Fruit fly (Drosophila melanogaster) whole organism, embryonic: Measurements from ENCODE around the gene CG6142.
A peak's percentile ranks its signal among the peaks of the same experiment; 100 is the strongest.

Experiments
- Abd-B ChIP-seq: fragments of 200-800 bp; sonication (Bioruptor generic); optimal IDR thresholded peaks from 2 replicates; lab custom pipeline; 2018; ENCODE audit warnings: missing biosample characterization, mild to moderate bottlenecking, missing genetic modification characterization, moderate library complexity
- CG10274 ChIP-seq: fragments of 200-800 bp; sonication (Bioruptor generic); optimal IDR thresholded peaks from 3 replicates; lab custom pipeline; 2017; ENCODE audit warnings: missing biosample characterization, mild to moderate bottlenecking, missing genetic modification characterization
- CG10543 ChIP-seq: fragments of 200-800 bp; sonication (Bioruptor generic); optimal IDR thresholded peaks from 3 replicates; lab custom pipeline; 2017; ENCODE audit warnings: missing biosample characterization, mild to moderate bottlenecking, missing genetic modification characterization, moderate library complexity
- CG12236 ChIP-seq: fragments of 200-800 bp; sonication (Bioruptor generic); optimal IDR thresholded peaks from 2 replicates; lab custom pipeline; 2016; ENCODE audit warnings: missing biosample characterization, missing genetic modification characterization
- CG14050 ChIP-seq: fragments of 200-800 bp; sonication (Bioruptor generic); IDR thresholded peaks from 3 replicates; pipeline ENCODE4 v1.3.6; 2022; ENCODE audit warnings: missing biosample characterization, missing genetic modification characterization
- CG14860 ChIP-seq: fragments of 200-800 bp; sonication (Bioruptor generic); IDR thresholded peaks from 3 replicates; pipeline ENCODE4 v1.3.6; 2022; ENCODE audit warnings: missing biosample characterization, missing genetic modification characterization; ENCODE audit not compliant: partially characterized antibody
- CG15073 ChIP-seq: fragments of 200-800 bp; sonication (Bioruptor generic); optimal IDR thresholded peaks from 2 replicates; lab custom pipeline; 2016; ENCODE audit warnings: missing biosample characterization, missing genetic modification characterization
- CG15269 ChIP-seq: fragments of 200-800 bp; sonication (Bioruptor generic); optimal IDR thresholded peaks from 2 replicates; lab custom pipeline; 2018; ENCODE audit warnings: missing biosample characterization, mild to moderate bottlenecking, missing genetic modification characterization, moderate library complexity
- CG17829 ChIP-seq: fragments of 200-800 bp; optimal IDR thresholded peaks from 2 replicates; lab custom pipeline; 2019; ENCODE audit warnings: missing biosample characterization, mild to moderate bottlenecking, missing genetic modification characterization, moderate library complexity
- CG30020 ChIP-seq: fragments of 200-800 bp; optimal IDR thresholded peaks from 2 replicates; lab custom pipeline; 2019; ENCODE audit warnings: missing biosample characterization, mild to moderate bottlenecking, missing genetic modification characterization, moderate library complexity
- CG3065 ChIP-seq: fragments of 200-800 bp; sonication (Bioruptor generic); optimal IDR thresholded peaks from 2 replicates; lab custom pipeline; 2016; ENCODE audit warnings: missing biosample characterization, missing genetic modification characterization
- CG31441 ChIP-seq: fragments of 200-800 bp; sonication (Bioruptor generic); IDR thresholded peaks from 2 replicates; pipeline ENCODE4 v1.3.6; 2022; ENCODE audit warnings: missing biosample characterization, missing genetic modification characterization
- CG3163 ChIP-seq: fragments of 200-800 bp; sonication (Bioruptor generic); optimal IDR thresholded peaks from 3 replicates; lab custom pipeline; 2016; ENCODE audit warnings: missing biosample characterization, missing genetic modification characterization
- CG42726 ChIP-seq: fragments of 200-800 bp; sonication (Bioruptor generic); IDR thresholded peaks from 2 replicates; pipeline ENCODE4 v1.3.6; 2022; ENCODE audit warnings: missing biosample characterization, missing genetic modification characterization; ENCODE audit not compliant: partially characterized antibody
- CG4730 ChIP-seq: fragments of 200-800 bp; sonication (Bioruptor generic); IDR thresholded peaks from 2 replicates; pipeline ENCODE4 v1.3.6; 2022; ENCODE audit warnings: missing biosample characterization, missing genetic modification characterization
- CG5180 ChIP-seq: fragments of 200-800 bp; sonication (Bioruptor generic); optimal IDR thresholded peaks from 3 replicates; lab custom pipeline; 2017; ENCODE audit warnings: missing biosample characterization, missing genetic modification characterization, mild to moderate bottlenecking, moderate library complexity, missing genetic modification reagents
- CG5245 ChIP-seq: fragments of 200-800 bp; sonication (Bioruptor generic); optimal IDR thresholded peaks from 3 replicates; lab custom pipeline; 2016; ENCODE audit warnings: missing biosample characterization, missing genetic modification characterization
- CG5953 ChIP-seq: fragments of 200-800 bp; sonication (Bioruptor generic); IDR thresholded peaks from 2 replicates; pipeline ENCODE4 v1.3.6; 2022; ENCODE audit warnings: missing biosample characterization, missing genetic modification characterization
- CG6654 ChIP-seq: fragments of 200-800 bp; sonication (Bioruptor generic); optimal IDR thresholded peaks from 2 replicates; lab custom pipeline; 2017; ENCODE audit warnings: missing biosample characterization, mild to moderate bottlenecking, missing genetic modification characterization
- CG9727 ChIP-seq: fragments of 200-800 bp; sonication (Bioruptor generic); optimal IDR thresholded peaks from 3 replicates; lab custom pipeline; 2017; ENCODE audit warnings: missing biosample characterization, mild to moderate bottlenecking, missing genetic modification characterization
- Dip3 ChIP-seq: fragments of 200-800 bp; sonication (Bioruptor generic); optimal IDR thresholded peaks from 3 replicates; lab custom pipeline; 2016; ENCODE audit warnings: missing biosample characterization, missing genetic modification characterization
- Drgx ChIP-seq: fragments of 200-800 bp; sonication (Bioruptor generic); IDR thresholded peaks from 2 replicates; pipeline ENCODE4 v1.3.6; 2022; ENCODE audit warnings: missing biosample characterization, missing genetic modification characterization
- ERR ChIP-seq: fragments of 200-800 bp; sonication (Bioruptor generic); optimal IDR thresholded peaks from 2 replicates; lab custom pipeline; 2016; ENCODE audit warnings: missing biosample characterization, missing genetic modification characterization
- Elba2 ChIP-seq: fragments of 200-800 bp; sonication (Bioruptor generic); optimal IDR thresholded peaks from 3 replicates; lab custom pipeline; 2016; ENCODE audit warnings: missing biosample characterization, missing genetic modification characterization
- Ets65A ChIP-seq: fragments of 200-800 bp; sonication (Bioruptor generic); peaks from one replicate; lab custom pipeline; 2016; ENCODE audit warnings: missing biosample characterization, missing genetic modification characterization
- HLH54F ChIP-seq: fragments of 200-800 bp; sonication (Bioruptor generic); optimal IDR thresholded peaks from 3 replicates; lab custom pipeline; 2016; ENCODE audit warnings: missing biosample characterization, missing genetic modification characterization
- Hmr ChIP-seq: fragments of 200-800 bp; sonication (Bioruptor generic); optimal IDR thresholded peaks from 3 replicates; lab custom pipeline; 2017; ENCODE audit warnings: mild to moderate bottlenecking, missing biosample characterization, missing genetic modification reagents, missing genetic modification characterization
- MTF-1 ChIP-seq: fragments of 200-800 bp; sonication (Bioruptor generic); optimal IDR thresholded peaks from 2 replicates; lab custom pipeline; 2018; ENCODE audit warnings: missing biosample characterization, mild to moderate bottlenecking, missing genetic modification characterization, borderline replicate concordance
- Meics ChIP-seq: fragments of 200-800 bp; sonication (Bioruptor generic); optimal IDR thresholded peaks from 2 replicates; lab custom pipeline; 2017; ENCODE audit warnings: missing biosample characterization, mild to moderate bottlenecking, missing genetic modification characterization
- Mes4 ChIP-seq: fragments of 200-800 bp; sonication (Bioruptor generic); optimal IDR thresholded peaks from 2 replicates; lab custom pipeline; 2016; ENCODE audit warnings: missing biosample characterization, missing genetic modification characterization
- Sox102F ChIP-seq: fragments of 200-800 bp; sonication (Bioruptor generic); optimal IDR thresholded peaks from 2 replicates; lab custom pipeline; 2018; ENCODE audit warnings: missing biosample characterization, mild to moderate bottlenecking, missing genetic modification characterization, moderate library complexity
- Stat92E ChIP-seq, 3 experiments: fragments of >200 bp in 2 of 3; fragments of 200-800 bp in 1 of 3; sonication (Bioruptor generic) in 1 of 3; optimal IDR thresholded peaks; 2 replicates each; lab custom pipeline; 2017 to 2019; ENCODE audit warnings: missing biosample characterization in 3 of 3, missing genetic modification characterization in 3 of 3, mild to moderate bottlenecking in 1 of 3, moderate library complexity in 1 of 3
- YL-1 ChIP-seq: fragments of 200-800 bp; sonication (Bioruptor generic); optimal IDR thresholded peaks from 3 replicates; lab custom pipeline; 2017; ENCODE audit warnings: missing biosample characterization, mild to moderate bottlenecking, missing genetic modification characterization
- bcd ChIP-seq: fragments of 200-800 bp; sonication (Bioruptor generic); optimal IDR thresholded peaks from 2 replicates; lab custom pipeline; 2017; ENCODE audit warnings: missing biosample characterization, mild to moderate bottlenecking, missing genetic modification characterization
- bowl ChIP-seq: fragments of 200-800 bp; sonication (Bioruptor generic); IDR thresholded peaks from 2 replicates; pipeline ENCODE4 v1.3.6; 2022; ENCODE audit warnings: missing biosample characterization, missing genetic modification characterization
- dati ChIP-seq: fragments of 200-800 bp; sonication (Bioruptor generic); IDR thresholded peaks from 2 replicates; pipeline ENCODE4 v1.3.6; 2022; ENCODE audit warnings: missing biosample characterization, missing genetic modification characterization
- esg ChIP-seq: fragments of 200-800 bp; sonication (Bioruptor generic); conservative IDR thresholded peaks from 2 replicates; pipeline ENCODE4 v1.3.6; 2022; ENCODE audit warnings: missing biosample characterization, missing genetic modification characterization
- grn ChIP-seq: fragments of 200-800 bp; sonication (Bioruptor generic); optimal IDR thresholded peaks from 3 replicates; lab custom pipeline; 2017; ENCODE audit warnings: missing biosample characterization, missing genetic modification characterization
- hbn ChIP-seq: fragments of 200-800 bp; sonication (Bioruptor generic); IDR thresholded peaks from 2 replicates; pipeline ENCODE4 v1.3.6; 2022; ENCODE audit warnings: missing biosample characterization, missing genetic modification characterization; ENCODE audit not compliant: partially characterized antibody
- hkb ChIP-seq, 2 experiments: fragments of 200-800 bp in 1 of 2; fragments of >200 bp in 1 of 2; sonication (Bioruptor generic) in 1 of 2; IDR thresholded peaks in 1 of 2; optimal IDR thresholded peaks in 1 of 2; 2 replicates each; pipeline versions ENCODE4 v1.3.6 to Lab custom; 2017 to 2022; ENCODE audit warnings: missing biosample characterization in 1 of 2, missing genetic modification characterization in 1 of 2
- hth ChIP-seq: fragments of >200 bp; optimal IDR thresholded peaks from 2 replicates; lab custom pipeline; 2017; ENCODE audit warnings: inconsistent platforms
- maf-S ChIP-seq: fragments of 200-800 bp; sonication (Bioruptor generic); optimal IDR thresholded peaks from 2 replicates; lab custom pipeline; 2016; ENCODE audit warnings: missing biosample characterization, missing genetic modification characterization
- mam ChIP-seq: fragments of 200-800 bp; sonication (Bioruptor generic); optimal IDR thresholded peaks from 3 replicates; lab custom pipeline; 2016; ENCODE audit warnings: missing biosample characterization, missing genetic modification characterization
- nerfin-2 ChIP-seq: fragments of 200-800 bp; sonication (Bioruptor generic); IDR thresholded peaks from 2 replicates; pipeline ENCODE4 v1.3.6; 2022; ENCODE audit warnings: missing biosample characterization, missing genetic modification characterization; ENCODE audit not compliant: partially characterized antibody
- peb ChIP-seq: fragments of 200-800 bp; sonication (Bioruptor generic); IDR thresholded peaks from 2 replicates; pipeline ENCODE4 v1.3.6; 2022; ENCODE audit warnings: missing biosample characterization, missing genetic modification characterization
- rib ChIP-seq: fragments of 200-800 bp; sonication (Bioruptor generic); IDR thresholded peaks from 2 replicates; pipeline ENCODE4 v1.3.6; 2022; ENCODE audit warnings: missing biosample characterization, missing genetic modification characterization
- ssp ChIP-seq: fragments of 200-800 bp; sonication (Bioruptor generic); IDR thresholded peaks from 2 replicates; pipeline ENCODE4 v1.3.6; 2022; ENCODE audit warnings: missing biosample characterization, missing genetic modification characterization
- tgo ChIP-seq: fragments of 200-800 bp; sonication (Bioruptor generic); IDR thresholded peaks from 3 replicates; pipeline ENCODE4 v1.3.6; 2022; ENCODE audit warnings: missing biosample characterization, missing genetic modification characterization
- usp ChIP-seq: fragments of >200 bp; optimal IDR thresholded peaks from 2 replicates; lab custom pipeline; 2017; ENCODE audit warnings: missing biosample characterization, missing genetic modification characterization
- zfh2 ChIP-seq: fragments of 200-800 bp; sonication (Bioruptor generic); optimal IDR thresholded peaks from 2 replicates; lab custom pipeline; 2016; ENCODE audit warnings: missing biosample characterization, missing genetic modification characterization

The CG6142 gene

DNA sequence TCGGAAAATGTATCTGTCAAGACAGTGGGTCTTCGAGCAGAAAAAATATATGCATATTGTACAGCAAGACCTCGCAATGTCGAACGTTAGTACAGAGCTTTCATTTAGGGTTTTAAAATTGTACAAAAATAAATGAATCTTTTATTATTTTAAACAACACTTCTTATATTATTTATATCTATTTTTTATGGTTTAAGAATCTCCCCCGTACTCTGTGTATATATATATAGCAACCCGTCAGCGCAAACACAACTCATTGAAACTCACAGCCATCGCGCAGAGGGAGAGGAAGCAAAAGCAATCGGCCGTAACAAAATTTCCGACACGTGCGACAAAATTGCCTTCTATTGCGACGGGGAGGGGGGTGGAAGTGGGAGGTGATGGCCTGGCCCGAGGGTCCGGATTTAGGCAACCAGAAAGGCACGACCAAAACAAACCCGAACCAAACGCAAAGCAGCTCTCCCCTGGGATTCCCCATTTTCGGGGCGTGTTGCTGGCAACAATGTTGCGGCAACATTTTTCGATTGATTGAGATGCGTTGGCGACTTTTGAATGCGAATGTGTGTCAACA is 26.9 kb upstream of the CG6142 start (continued):
- TF ChIP-seq bcd (GFP tag; lab: Kevin White, UChicago) (peak; percentile 69), hbn (GFP tag; lab: Robert Waterston, UW) (no peak), CG17829 (tag; lab: Kevin White, UChicago) (peak; percentile 31), CG30020 (no peak), maf-S (GFP tag; lab: Kevin White, UChicago) (no peak), Ets65A (GFP tag; lab: Kevin White, UChicago) (no peak), tgo (GFP tag; lab: Robert Waterston, UW) (peak; percentile 86), Hmr (GFP tag; lab: Kevin White, UChicago) (peak; percentile 75), CG31441 (GFP tag; lab: Robert Waterston, UW) (no peak; the same call in 1 of the 2 replicates), ERR (no peak), dati (GFP tag; lab: Robert Waterston, UW) (0 out of 2 replicates have a peak, but pooled peaks have one; percentile 26), CG14860 (GFP tag; lab: Robert Waterston, UW) (no peak), Meics (peak; percentile 83), mam (GFP tag; lab: Kevin White, UChicago) (peak; percentile 4), CG42726 (GFP tag; lab: Robert Waterston, UW) (no peak), peb (GFP tag; lab: Robert Waterston, UW) (no peak), YL-1 (no peak), CG5245 (GFP tag; lab: Kevin White, UChicago) (no peak), Stat92E (GFP tag; optimal IDR thresholded peaks at IDR 0.05; lab: Kevin White, UChicago) (no peak), CG10543 (GFP tag; lab: Kevin White, UChicago) (peak; percentile 58), bowl (GFP tag; lab: Robert Waterston, UW) (0 out of 2 replicates have a peak, but pooled peaks have one; percentile 24), CG6654 (peak; percentile 16), esg (GFP tag; lab: Robert Waterston, UW) (peak; percentile 54), CG15269 (peak; percentile 52), HLH54F (no peak), ssp (GFP tag; lab: Robert Waterston, UW) (peak; percentile 33; the same call in 1 of the 2 replicates), Drgx (GFP tag; lab: Robert Waterston, UW) (peak; percentile 80), Abd-B (GFP tag; lab: Kevin White, UChicago) (peak; percentile 40), grn (GFP tag; lab: Kevin White, UChicago) (no peak), CG9727 (GFP tag; lab: Kevin White, UChicago) (peak; percentile 27), Elba2 (GFP tag; lab: Kevin White, UChicago) (no peak), hkb (optimal IDR thresholded peaks at IDR 0.05; lab: Kevin White, UChicago) (no peak), hkb (GFP tag; IDR thresholded peaks at IDR 0.05; lab: Robert Waterston, UW) (peak; percentile 76), CG14050 (GFP tag; lab: Robert Waterston, UW) (peak; percentile 73), CG4730 (GFP tag; lab: Robert Waterston, UW) (peak; percentile 62), nerfin-2 (GFP tag; lab: Robert Waterston, UW) (no peak), CG3163 (GFP tag; lab: Kevin White, UChicago) (no peak), rib (GFP tag; lab: Robert Waterston, UW) (no peak), CG3065 (no peak), Dip3 (no peak), CG15073 (GFP tag; lab: Kevin White, UChicago) (no peak), usp (GFP tag; lab: Kevin White, UChicago) (no peak), CG5180 (GFP tag; lab: Kevin White, UChicago) (no peak), Mes4 (GFP tag; lab: Kevin White, UChicago) (no peak), CG5953 (GFP tag; lab: Robert Waterston, UW) (peak; percentile 44; the same call in 1 of the 2 replicates), MTF-1 (GFP tag; lab: Kevin White, UChicago) (peak; percentile 17), CG12236 (no peak), CG10274 (GFP tag; lab: Kevin White, UChicago) (no peak), zfh2 (no peak), Sox102F (GFP tag; lab: Kevin White, UChicago) (peak; percentile 62), hth (no peak)
